Fruit fly (Drosophila melanogaster): Measurements from ENCODE around the gene CG15725.

DNA sequence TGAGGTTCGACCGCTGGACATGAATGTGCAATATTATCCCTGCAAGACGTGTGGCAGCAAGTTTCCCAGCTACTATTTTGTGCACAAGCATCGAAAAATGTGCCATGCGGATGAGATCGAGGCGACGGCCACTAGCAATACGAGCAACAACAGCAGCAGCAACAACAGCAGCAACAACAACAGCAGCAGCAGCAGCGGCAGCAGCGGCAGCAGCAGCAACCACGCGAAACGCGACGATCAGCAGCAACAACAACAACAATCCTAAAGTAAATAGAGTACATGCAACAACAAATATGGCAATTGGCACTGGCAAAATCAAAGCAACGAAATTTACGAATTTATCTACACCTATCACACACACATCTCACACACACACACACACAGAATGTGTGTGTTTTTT is 2.7 kb downstream of the CG15725 start:
- TF ChIP-seq ttk (optimal IDR thresholded peaks at IDR 0.05) (no peak), psq (optimal IDR thresholded peaks at IDR 0.05) (no peak)

Measured in Kc167 (cell line).